Worm (Caenorhabditis elegans): ENCODE measurements around the gene best-21.

- TF ChIP-seq ref-1 (GFP tag; conservative IDR thresholded peaks at IDR 0.05) (no peak), flt-1 (GFP tag; IDR thresholded peaks at IDR 0.05) (no peak), klf-2 (GFP tag; conservative IDR thresholded peaks at IDR 0.05) (no peak), med-1 (GFP tag; optimal IDR thresholded peaks at IDR 0.05; ENCODE audit: insufficient read depth) (no peak)
Observed at ce11 chrIV:15315502-15315901, 13.3 kb downstream of the best-21 start.
